Worm (Caenorhabditis elegans) whole organism, young adult: Measurements from ENCODE around the gene srh-15.

Experiments
- C17E4.6 ChIP-seq: fragments of 200-800 bp; sonication (Bioruptor generic); IDR thresholded peaks from 2 replicates; pipeline ENCODE4 v1.3.6; 2022; ENCODE audit warnings: missing genetic modification reagents, missing genetic modification characterization, missing compliant biosample characterization
- F37B4.10 ChIP-seq: fragments of 200-800 bp; sonication (Bioruptor generic); IDR thresholded peaks from 2 replicates; pipeline ENCODE4 v1.3.6; 2022; ENCODE audit warnings: missing genetic modification characterization, missing compliant biosample characterization
- fkh-3 ChIP-seq: sonication (generic microtip); optimal IDR thresholded peaks from 2 replicates; lab custom pipeline; 2016; ENCODE audit warnings: mild to moderate bottlenecking, missing genetic modification characterization, missing compliant biosample characterization
- pha-4 ChIP-seq: fragments of 150-350 bp; sonication (generic microtip); optimal IDR thresholded peaks from 2 replicates; lab custom pipeline; 2014; ENCODE audit warnings: missing biosample characterization, missing genetic modification reagents, missing genetic modification characterization
- tlf-1 ChIP-seq: fragments of 200-800 bp; sonication (Bioruptor generic); optimal IDR thresholded peaks from 2 replicates; lab custom pipeline; 2018; ENCODE audit warnings: mild to moderate bottlenecking, missing genetic modification characterization, missing compliant biosample characterization
- unc-130 ChIP-seq: sonication (generic microtip); optimal IDR thresholded peaks from 2 replicates; lab custom pipeline; 2016; ENCODE audit warnings: missing genetic modification reagents, missing genetic modification characterization, missing compliant biosample characterization

ce11 chrV:13357652-13358281 is 37.0 kb downstream of the srh-15 start, which contains the start of gene F32H5.1:
- TF ChIP-seq pha-4 (tag; lab: Kevin White, UChicago), result no peak
- no peak for TF ChIP-seq C17E4.6 (GFP tag; lab: Robert Waterston, UW)
- TF ChIP-seq unc-130 (GFP tag; lab: Kevin White, UChicago), result no peak
- no peak for TF ChIP-seq F37B4.10 (GFP tag; lab: Robert Waterston, UW)
- no peak for TF ChIP-seq tlf-1 (GFP tag; lab: Kevin White, UChicago)
- no peak for TF ChIP-seq fkh-3
